Worm (Caenorhabditis elegans) whole organism, L4 larva: ENCODE results near the gene mre-11.
A peak's percentile ranks its signal among the peaks of the same experiment; 100 is the strongest.

Experiments used
- F49E8.2 ChIP-seq: sonication (generic microtip); optimal IDR thresholded peaks from 2 replicates; lab custom pipeline; 2016; ENCODE audit warnings: missing compliant biosample characterization, mild to moderate bottlenecking, missing genetic modification characterization, borderline replicate concordance
- T20F7.1 ChIP-seq: fragments of 200-800 bp; sonication (Bioruptor generic); optimal IDR thresholded peaks from 2 replicates; lab custom pipeline; 2018; ENCODE audit warnings: mild to moderate bottlenecking, missing genetic modification characterization, missing compliant biosample characterization
- T26A8.4 ChIP-seq: fragments of 200-800 bp; sonication (Bioruptor generic); IDR thresholded peaks from 2 replicates; pipeline ENCODE4 v1.3.6; 2022; ENCODE audit warnings: missing genetic modification characterization, missing compliant biosample characterization
- aly-2 ChIP-seq: sonication (generic microtip); optimal IDR thresholded peaks from 2 replicates; lab custom pipeline; 2018; ENCODE audit warnings: missing biosample characterization, missing genetic modification characterization
- arid-1 ChIP-seq: fragments of 200-800 bp; sonication (Bioruptor generic); conservative IDR thresholded peaks from 2 replicates; pipeline ENCODE4 v1.3.6; 2022; ENCODE audit warnings: missing genetic modification reagents, missing genetic modification characterization, missing compliant biosample characterization
- ceh-44 ChIP-seq: fragments of 200-800 bp; sonication (Bioruptor generic); IDR thresholded peaks from 2 replicates; pipeline ENCODE4 v1.3.6; 2022; ENCODE audit warnings: missing genetic modification reagents, missing genetic modification characterization, missing compliant biosample characterization
- ces-1 ChIP-seq: fragments of 150-350 bp; sonication (generic microtip); optimal IDR thresholded peaks from 4 replicates; lab custom pipeline; 2014; ENCODE audit warnings: missing biosample characterization, missing genetic modification reagents, missing genetic modification characterization
- daf-12 ChIP-seq: fragments of 150-350 bp; optimal IDR thresholded peaks from 2 replicates; lab custom pipeline; 2014; ENCODE audit warnings: missing biosample characterization, missing genetic modification reagents, missing genetic modification characterization
- dmd-6 ChIP-seq: fragments of 200-800 bp; sonication (Bioruptor generic); IDR thresholded peaks from 2 replicates; pipeline ENCODE4 v1.3.6; 2022; ENCODE audit warnings: missing genetic modification reagents, missing genetic modification characterization, missing compliant biosample characterization
- dve-1 ChIP-seq: sonication (generic microtip); optimal IDR thresholded peaks from 2 replicates; lab custom pipeline; 2017; ENCODE audit warnings: antibody characterized with exemption, mild to moderate bottlenecking, missing genetic modification characterization, missing compliant biosample characterization; ENCODE audit not compliant: insufficient read depth
- egl-27 ChIP-seq: sonication (generic microtip); optimal IDR thresholded peaks from 3 replicates; lab custom pipeline; 2017; ENCODE audit warnings: missing biosample characterization, missing genetic modification reagents, missing genetic modification characterization
- egl-43 ChIP-seq: fragments of 200-800 bp; sonication (Bioruptor generic); IDR thresholded peaks from 2 replicates; pipeline ENCODE4 v1.3.6; 2022; ENCODE audit warnings: missing genetic modification reagents, missing genetic modification characterization, missing compliant biosample characterization
- fkh-10 ChIP-seq: fragments of 150-350 bp; optimal IDR thresholded peaks from 2 replicates; lab custom pipeline; 2014; ENCODE audit warnings: missing biosample characterization, missing genetic modification reagents, missing genetic modification characterization
- fos-1 ChIP-seq: fragments of 150-350 bp; optimal IDR thresholded peaks from 2 replicates; lab custom pipeline; 2014; ENCODE audit warnings: missing biosample characterization, missing genetic modification characterization
- hif-1 ChIP-seq, 2 experiments: sonication (generic microtip); optimal IDR thresholded peaks; 2 replicates each; lab custom pipeline; 2016 to 2017; ENCODE audit warnings: missing compliant biosample characterization in 2 of 2, missing genetic modification characterization in 2 of 2, missing genetic modification reagents in 2 of 2, missing genotype in 2 of 2, mild to moderate bottlenecking in 1 of 2
- lim-7 ChIP-seq: fragments of 200-800 bp; sonication (Bioruptor generic); IDR thresholded peaks from 2 replicates; pipeline ENCODE4 v1.3.6; 2022; ENCODE audit warnings: missing genetic modification characterization, missing compliant biosample characterization
- lin-1 ChIP-seq: fragments of 200-800 bp; sonication (Bioruptor generic); IDR thresholded peaks from 2 replicates; pipeline ENCODE4 v1.3.6; 2022; ENCODE audit warnings: missing genetic modification reagents, missing genetic modification characterization, missing compliant biosample characterization
- lin-13 ChIP-seq: fragments of 150-350 bp; optimal IDR thresholded peaks from 2 replicates; lab custom pipeline; 2014; ENCODE audit warnings: missing biosample characterization, missing genetic modification reagents, missing genetic modification characterization
- lin-39 ChIP-seq: fragments of 150-350 bp; optimal IDR thresholded peaks from 2 replicates; lab custom pipeline; 2014; ENCODE audit warnings: missing biosample characterization, missing genetic modification reagents, missing genetic modification characterization
- lsy-2 ChIP-seq, 2 experiments: fragments of 150-350 bp in 1 of 2; sonication (generic microtip) in 1 of 2; optimal IDR thresholded peaks; 2 replicates each; lab custom pipeline; 2014 to 2017; ENCODE audit warnings: missing biosample characterization in 2 of 2, missing genetic modification characterization in 2 of 2
- madf-5 ChIP-seq, 2 experiments: fragments of 200-800 bp; sonication (Bioruptor generic); IDR thresholded peaks; 2 replicates each; pipeline ENCODE4 v1.3.6; 2022; ENCODE audit warnings: missing compliant biosample characterization in 2 of 2, missing genetic modification characterization in 2 of 2
- madf-9 ChIP-seq: fragments of 200-800 bp; sonication (Bioruptor generic); conservative IDR thresholded peaks from 2 replicates; pipeline ENCODE4 v1.3.6; 2022; ENCODE audit warnings: missing genetic modification reagents, missing genetic modification characterization, missing compliant biosample characterization
- mdl-1 ChIP-seq, 2 experiments: fragments of 150-350 bp in 1 of 2; sonication (generic microtip) in 1 of 2; optimal IDR thresholded peaks; 2 replicates each; lab custom pipeline; 2014 to 2017; ENCODE audit warnings: missing biosample characterization in 2 of 2, missing genetic modification characterization in 2 of 2
- nhr-11 ChIP-seq: fragments of 150-350 bp; optimal IDR thresholded peaks from 2 replicates; lab custom pipeline; 2014; ENCODE audit warnings: missing biosample characterization, missing genetic modification characterization
- nhr-111 ChIP-seq: fragments of 200-800 bp; sonication (Bioruptor generic); optimal IDR thresholded peaks from 2 replicates; lab custom pipeline; 2018; ENCODE audit warnings: mild to moderate bottlenecking, missing genetic modification characterization, missing compliant biosample characterization
- nhr-48 ChIP-seq: sonication (generic microtip); optimal IDR thresholded peaks from 2 replicates; lab custom pipeline; 2016; ENCODE audit warnings: mild to moderate bottlenecking, missing genetic modification characterization, missing compliant biosample characterization
- nhr-6 ChIP-seq: fragments of 150-350 bp; optimal IDR thresholded peaks from 2 replicates; lab custom pipeline; 2014; ENCODE audit warnings: missing biosample characterization, missing genetic modification characterization
- nhr-76 ChIP-seq: fragments of 150-350 bp; optimal IDR thresholded peaks from 2 replicates; lab custom pipeline; 2014; ENCODE audit warnings: missing biosample characterization, missing genetic modification characterization
- nhr-77 ChIP-seq: fragments of 150-350 bp; optimal IDR thresholded peaks from 2 replicates; lab custom pipeline; 2014; ENCODE audit warnings: missing biosample characterization, missing genetic modification characterization
- pha-4 ChIP-seq, 2 experiments: fragments of 150-350 bp in 1 of 2; fragments of 200-800 bp in 1 of 2; sonication (Bioruptor generic) in 1 of 2; IDR thresholded peaks in 1 of 2; optimal IDR thresholded peaks in 1 of 2; 2 replicates each; pipeline versions ENCODE4 v1.3.6 to Lab custom; 2014 to 2022; ENCODE audit warnings: missing genetic modification characterization in 2 of 2, missing genetic modification reagents in 2 of 2, missing biosample characterization in 1 of 2, missing compliant biosample characterization in 1 of 2
- pqm-1 ChIP-seq: sonication (generic microtip); optimal IDR thresholded peaks from 2 replicates; lab custom pipeline; 2017; ENCODE audit warnings: missing biosample characterization, missing genetic modification characterization
- rbr-2 ChIP-seq: sonication (generic microtip); optimal IDR thresholded peaks from 2 replicates; lab custom pipeline; 2016; ENCODE audit warnings: missing genotype, missing genetic modification characterization, missing compliant biosample characterization
- saeg-2 ChIP-seq: fragments of 200-800 bp; sonication (Bioruptor generic); IDR thresholded peaks from 2 replicates; pipeline ENCODE4 v1.3.6; 2022; ENCODE audit warnings: missing genetic modification reagents, missing genetic modification characterization, missing compliant biosample characterization
- tra-1 ChIP-seq: fragments of 200-800 bp; sonication (Bioruptor generic); IDR thresholded peaks from 2 replicates; pipeline ENCODE4 v1.3.6; 2022; ENCODE audit warnings: missing genetic modification reagents, missing genetic modification characterization, missing compliant biosample characterization
- unc-62 ChIP-seq, 3 experiments: fragments of 150-350 bp in 1 of 3; sonication (generic microtip); optimal IDR thresholded peaks in 2 of 3; peaks in 1 of 3; 1 replicate in 1 of 3; 2 replicates in 2 of 3; lab custom pipeline; 2014 to 2017; ENCODE audit warnings: missing biosample characterization in 3 of 3, missing genetic modification characterization in 3 of 3, missing genetic modification reagents in 3 of 3, missing genotype in 1 of 3
- zfp-3 ChIP-seq: fragments of 200-800 bp; sonication (Bioruptor generic); conservative IDR thresholded peaks from 2 replicates; pipeline ENCODE4 v1.3.6; 2022; ENCODE audit warnings: missing genetic modification reagents, missing genetic modification characterization, missing compliant biosample characterization

Gene mre-11

DNA sequence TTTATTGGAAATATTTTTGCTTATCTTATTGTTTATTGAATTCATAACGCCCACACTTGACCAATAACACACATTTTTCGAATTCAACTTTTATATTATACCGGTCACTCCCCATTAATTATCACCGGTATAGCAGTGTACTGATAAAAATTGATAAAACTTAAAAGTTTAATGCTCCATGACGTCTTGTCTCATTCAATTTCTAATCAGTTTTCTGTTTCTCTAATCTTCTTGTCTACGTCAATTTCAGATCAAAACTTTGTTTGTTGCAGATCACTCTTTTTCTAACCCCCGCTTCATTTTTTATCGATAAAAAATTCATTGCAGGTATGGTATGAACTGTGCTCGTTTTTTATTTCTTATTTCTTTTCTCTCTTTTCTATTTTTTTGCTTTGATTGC, 42.9 kb downstream of the mre-11 start (continued):
- TF ChIP-seq pha-4 (GFP tag; IDR thresholded peaks at IDR 0.05; lab: Robert Waterston, UW) (0 out of 2 replicates have a peak, but pooled peaks have one; percentile 34), pha-4 (tag; optimal IDR thresholded peaks at IDR 0.05; lab: Kevin White, UChicago) (no peak), nhr-76 (tag; lab: Kevin White, UChicago) (no peak), madf-5 (GFP tag; IDR thresholded peaks at IDR 0.05; lab: Robert Waterston, UW) (no peak), egl-27 (tag; lab: Kevin White, UChicago) (no peak), T20F7.1 (GFP tag; lab: Kevin White, UChicago) (peak; percentile 4), mdl-1 (tag; optimal IDR thresholded peaks at IDR 0.05; lab: Kevin White, UChicago) (peak in 1 of 2 experiments; percentile 72), dmd-6 (peak; percentile 99), fkh-10 (no peak), T26A8.4 (GFP tag; lab: Robert Waterston, UW) (no peak), dve-1 (tag; lab: Kevin White, UChicago) (peak; percentile 93), lin-1 (GFP tag; lab: Robert Waterston, UW) (peak; percentile 92), fos-1 (tag; lab: Kevin White, UChicago) (no peak), pqm-1 (peak; percentile 98), lsy-2 (tag; optimal IDR thresholded peaks at IDR 0.05; lab: Kevin White, UChicago) (peak in 1 of 2 experiments; percentile 21), rbr-2 (no peak), lin-13 (GFP tag; lab: Kevin White, UChicago) (no peak), nhr-77 (tag; lab: Kevin White, UChicago) (peak; percentile 82), nhr-6 (tag; lab: Kevin White, UChicago) (no peak)
- TF ChIP-seq, all 104 proteins: peak for 20

DNA sequence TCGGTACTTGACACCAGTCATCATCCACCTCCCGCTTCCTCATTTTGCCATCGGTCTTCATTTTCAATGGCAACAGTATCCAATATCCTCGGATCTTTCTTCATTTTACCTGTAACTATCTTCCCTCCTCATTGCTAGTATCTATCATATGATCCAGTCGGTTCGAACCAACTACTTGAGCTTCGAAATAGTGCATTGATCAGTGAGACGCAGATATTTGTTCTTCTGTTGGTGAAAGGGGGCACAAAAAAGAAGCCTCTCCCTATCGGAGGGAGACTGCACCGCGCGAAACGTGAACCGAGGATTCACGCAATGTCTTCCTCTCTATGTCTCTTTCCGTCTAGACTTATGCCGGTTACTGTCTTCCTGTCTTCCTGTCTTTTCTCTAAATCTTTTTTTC, 45.4 kb downstream of the mre-11 start:
- TF ChIP-seq arid-1 (no peak), lim-7 (GFP tag; lab: Robert Waterston, UW) (no peak), nhr-11 (tag; lab: Kevin White, UChicago) (no peak), unc-62 (GFP tag; optimal IDR thresholded peaks at IDR 0.05 in 1 of 2; lab: Kevin White, UChicago) (peak in 1 of 2 experiments; percentile 7), unc-62 (tag; optimal IDR thresholded peaks at IDR 0.05; lab: Kevin White, UChicago) (no peak), daf-12 (tag; lab: Kevin White, UChicago) (no peak), fkh-10 (no peak), hif-1 (tag; optimal IDR thresholded peaks at IDR 0.05; lab: Kevin White, UChicago) (no peak), ceh-44 (GFP tag; lab: Robert Waterston, UW) (no peak)

DNA sequence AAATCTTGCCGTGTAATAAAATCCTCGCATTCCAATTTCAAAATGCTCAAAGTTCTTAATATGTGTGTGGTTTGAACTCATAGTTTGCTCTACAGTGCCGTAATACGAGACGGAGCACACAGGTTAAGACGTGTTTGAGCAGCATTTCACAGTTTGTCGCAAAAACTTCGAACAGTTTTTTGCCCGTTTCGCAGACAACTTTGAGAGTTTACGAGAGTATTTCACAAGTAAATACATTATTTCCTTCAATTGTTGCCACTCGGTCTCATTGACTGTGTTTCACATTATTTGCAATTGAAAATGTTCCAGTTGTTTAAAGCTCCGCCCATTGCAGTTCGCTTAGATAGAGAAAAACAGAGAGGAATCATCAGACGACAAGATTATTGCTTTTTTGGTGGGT, 49.1 kb downstream of the mre-11 start, which contains the start of gene F29F11.20:
F29F11.20 (plus strand) TSS at position 301 of the 400 bp plus-strand sequence.
- TF ChIP-seq egl-43 (GFP tag; lab: Robert Waterston, UW), result no peak
- no peak for TF ChIP-seq tra-1 (GFP tag; lab: Robert Waterston, UW)
- TF ChIP-seq nhr-76 (tag; lab: Kevin White, UChicago), result no peak
- no peak for TF ChIP-seq F49E8.2 (tag; lab: Kevin White, UChicago)
- TF ChIP-seq T26A8.4 (GFP tag; lab: Robert Waterston, UW), result no peak
- no peak for TF ChIP-seq nhr-111
- TF ChIP-seq saeg-2 (GFP tag; lab: Robert Waterston, UW), result no peak

DNA sequence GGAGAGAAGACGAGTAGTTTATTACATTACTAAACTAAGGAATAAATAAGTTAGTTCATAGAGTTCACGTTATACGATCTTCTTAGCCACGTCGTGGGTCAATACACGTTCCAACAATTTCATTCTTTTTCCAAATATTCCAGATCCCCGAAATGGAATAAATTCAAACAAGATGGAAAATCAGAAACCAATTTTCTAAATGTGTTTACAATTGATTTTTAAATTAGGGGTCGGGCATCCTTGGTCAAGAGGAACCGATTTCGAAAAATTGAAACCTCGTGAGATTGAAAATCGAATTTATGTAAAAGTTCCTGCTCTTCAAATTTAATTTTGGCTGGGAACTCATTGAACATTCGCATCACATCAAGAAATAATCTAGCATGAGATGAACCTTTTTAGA, 51.9 kb downstream of the mre-11 start:
- TF ChIP-seq pqm-1 (no peak), nhr-48 (tag; lab: Kevin White, UChicago) (no peak), fkh-10 (peak; percentile 18), madf-9 (GFP tag; lab: Robert Waterston, UW) (no peak), zfp-3 (GFP tag; lab: Robert Waterston, UW) (no peak), lsy-2 (tag; optimal IDR thresholded peaks at IDR 0.05; lab: Kevin White, UChicago) (no peak), aly-2 (tag; lab: Kevin White, UChicago) (no peak), ces-1 (GFP tag; lab: Kevin White, UChicago) (peak; percentile 23), arid-1 (no peak), lin-39 (tag; lab: Kevin White, UChicago) (no peak)
